Worm (Caenorhabditis elegans): ENCODE measurements around the gene Y46G5A.29.

DNA sequence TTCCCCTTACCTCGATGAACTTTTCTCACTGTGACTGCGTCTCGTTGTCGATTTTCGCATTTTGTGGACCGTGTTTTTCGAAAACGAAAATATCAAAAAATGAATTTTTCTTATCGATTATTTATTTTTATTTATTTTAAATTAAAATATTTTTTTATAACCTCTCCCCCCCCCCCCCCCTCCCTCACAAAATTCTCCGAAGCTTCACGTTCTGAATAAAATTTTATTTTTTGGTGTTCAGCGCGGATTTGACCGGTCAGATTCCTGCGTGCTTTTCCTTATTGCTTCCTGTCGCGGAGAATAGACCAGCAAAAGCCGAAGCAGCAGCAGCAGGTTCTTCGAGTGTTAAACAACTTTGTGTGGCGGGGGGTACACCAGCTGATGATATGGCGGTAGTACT lies 37.5 kb upstream of the Y46G5A.29 start, which contains the start of gene Y46G5A.22:
- no peak for TF ChIP-seq elt-3 (tag; optimal IDR thresholded peaks at IDR 0.05)
- TF ChIP-seq unc-39 (tag; optimal IDR thresholded peaks at IDR 0.05): no peak
- no peak for TF ChIP-seq blmp-1 (tag; optimal IDR thresholded peaks at IDR 0.05; ENCODE audit: insufficient read depth)
- no peak for TF ChIP-seq dmd-4 (tag; optimal IDR thresholded peaks at IDR 0.05)
- TF ChIP-seq aly-2 (tag; optimal IDR thresholded peaks at IDR 0.05): no peak
- TF ChIP-seq snpc-4 (tag; optimal IDR thresholded peaks at IDR 0.05): no peak
- no peak for TF ChIP-seq elt-1 (tag; optimal IDR thresholded peaks at IDR 0.05)
- no peak for TF ChIP-seq R02D3.7 (tag; optimal IDR thresholded peaks at IDR 0.05)
- no peak for TF ChIP-seq lin-13 (GFP tag; optimal IDR thresholded peaks at IDR 0.05)
- TF ChIP-seq ztf-11 (tag; optimal IDR thresholded peaks at IDR 0.05): no peak

Measured in whole organism, L2 larva.